Worm (Caenorhabditis elegans): ENCODE data around the gene ZK105.5.
A peak's percentile ranks its signal among the peaks of the same experiment; 100 is the strongest.

Gene ZK105.5

DNA sequence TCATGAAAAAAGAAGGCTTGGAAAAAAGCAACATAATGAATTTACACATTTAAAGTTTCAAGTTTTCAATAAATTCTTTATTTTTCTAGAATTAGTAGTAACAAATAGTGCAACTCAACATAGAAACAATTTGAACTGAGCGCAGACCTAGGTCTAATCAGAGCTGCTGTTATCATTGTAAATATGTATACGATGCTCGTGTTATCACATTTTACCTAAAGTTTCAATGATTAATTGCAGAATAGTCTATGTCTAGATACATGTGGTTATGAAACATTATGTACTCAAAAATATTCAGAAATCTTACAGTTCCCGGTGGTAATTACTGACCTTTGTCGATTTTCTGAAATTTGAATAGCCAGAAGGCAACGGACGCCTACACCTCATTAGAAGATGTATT lies 38.5 kb upstream of the ZK105.5 start:
- TF ChIP-seq elt-2 (tag; optimal IDR thresholded peaks at IDR 0.05) (peak; percentile 43), tbx-2 (tag; optimal IDR thresholded peaks at IDR 0.05) (no peak), ceh-9 (tag; optimal IDR thresholded peaks at IDR 0.05) (no peak), pqm-1 (tag; optimal IDR thresholded peaks at IDR 0.05) (peak; percentile 31), ZK546.5 (tag; optimal IDR thresholded peaks at IDR 0.05) (no peak)

- TF ChIP-seq fos-1 (tag; optimal IDR thresholded peaks at IDR 0.05), result no peak
- TF ChIP-seq fkh-10 (GFP tag; optimal IDR thresholded peaks at IDR 0.05), result no peak
- no peak for TF ChIP-seq nhr-11 (tag; optimal IDR thresholded peaks at IDR 0.05)
- no peak for TF ChIP-seq ztf-4 (tag; optimal IDR thresholded peaks at IDR 0.05)
- no peak for TF ChIP-seq pqm-1 (tag; optimal IDR thresholded peaks at IDR 0.05)
- no peak for TF ChIP-seq skn-1 (tag; optimal IDR thresholded peaks at IDR 0.05)
- no peak for TF ChIP-seq nhr-28 (tag; optimal IDR thresholded peaks at IDR 0.05)
- TF ChIP-seq nhr-76 (tag; optimal IDR thresholded peaks at IDR 0.05), result no peak
- TF ChIP-seq egl-5 (tag; optimal IDR thresholded peaks at IDR 0.05), result no peak
- TF ChIP-seq nhr-12 (tag; optimal IDR thresholded peaks at IDR 0.05), result no peak
- no peak for TF ChIP-seq nhr-23 (tag; optimal IDR thresholded peaks at IDR 0.05)
- no peak for TF ChIP-seq ceh-9 (tag; optimal IDR thresholded peaks at IDR 0.05)
These were observed 37.0 kb upstream of the ZK105.5 start, which contains the start of gene T05B11.4 for ce11 chrV:7754557-7754956. Gene T05B11.4 (minus strand): TSS chrV:7754657.

ce11 chrV:7749708-7750107 lies 32.2 kb upstream of the ZK105.5 start:
- TF ChIP-seq nhr-76 (tag; optimal IDR thresholded peaks at IDR 0.05), result no peak

- TF ChIP-seq zag-1 (tag; optimal IDR thresholded peaks at IDR 0.05), result no peak
- TF ChIP-seq nhr-237 (tag; optimal IDR thresholded peaks at IDR 0.05), result no peak
- no peak for TF ChIP-seq nhr-25 (tag; optimal IDR thresholded peaks at IDR 0.05)
- no peak for TF ChIP-seq ceh-9 (tag; optimal IDR thresholded peaks at IDR 0.05)
- TF ChIP-seq nhr-11 (tag; optimal IDR thresholded peaks at IDR 0.05), result no peak
- TF ChIP-seq daf-12 (tag; optimal IDR thresholded peaks at IDR 0.05), result no peak
- TF ChIP-seq ceh-28 (tag; optimal IDR thresholded peaks at IDR 0.05), result no peak
- TF ChIP-seq unc-39 (tag; optimal IDR thresholded peaks at IDR 0.05), result no peak
- no peak for TF ChIP-seq nhr-77 (tag; optimal IDR thresholded peaks at IDR 0.05)
These were observed 30.6 kb upstream of the ZK105.5 start for ce11 chrV:7747987-7748607.

- no peak for TF ChIP-seq nhr-23 (tag; optimal IDR thresholded peaks at IDR 0.05)
- no peak for TF ChIP-seq fkh-10 (GFP tag; optimal IDR thresholded peaks at IDR 0.05)
- TF ChIP-seq skn-1 (tag; optimal IDR thresholded peaks at IDR 0.05), result no peak
- no peak for TF ChIP-seq nhr-43 (tag; optimal IDR thresholded peaks at IDR 0.05; ENCODE audit: poor library complexity, severe bottlenecking)
- no peak for TF ChIP-seq unc-39 (tag; optimal IDR thresholded peaks at IDR 0.05)
- TF ChIP-seq pha-4 (tag; optimal IDR thresholded peaks at IDR 0.05), result no peak
These were observed 29.6 kb upstream of the ZK105.5 start for ce11 chrV:7747132-7747531.

DNA sequence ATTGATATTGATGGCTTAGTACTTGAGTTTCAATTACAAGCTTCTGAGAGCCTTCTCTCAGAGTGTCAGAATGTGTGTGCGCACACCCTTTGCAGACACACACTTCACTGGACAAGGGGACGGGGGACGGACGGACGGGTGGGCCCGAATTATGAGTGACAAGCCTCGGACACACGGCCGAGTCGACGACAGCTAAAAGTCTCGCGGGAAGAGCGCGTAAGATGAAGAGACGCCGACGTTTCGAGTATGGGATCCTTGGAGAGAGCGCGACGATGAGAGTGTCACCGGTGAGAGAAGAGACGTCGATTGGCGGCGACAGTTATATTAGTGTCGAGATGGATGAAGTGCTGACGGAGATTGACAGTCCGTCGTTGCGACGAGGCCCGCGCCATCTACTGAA lies 28.4 kb upstream of the ZK105.5 start:
- TF ChIP-seq unc-39 (tag; optimal IDR thresholded peaks at IDR 0.05) (no peak), nfya-1 (tag; optimal IDR thresholded peaks at IDR 0.05; ENCODE audit: insufficient read depth) (no peak), snpc-4 (tag; optimal IDR thresholded peaks at IDR 0.05) (no peak), fkh-10 (GFP tag; optimal IDR thresholded peaks at IDR 0.05) (no peak), elt-1 (tag; optimal IDR thresholded peaks at IDR 0.05) (no peak), fkh-2 (tag; optimal IDR thresholded peaks at IDR 0.05) (no peak), lin-15B (tag; optimal IDR thresholded peaks at IDR 0.05) (no peak), unc-62 (GFP tag; optimal IDR thresholded peaks at IDR 0.05) (peak; percentile 63)

DNA sequence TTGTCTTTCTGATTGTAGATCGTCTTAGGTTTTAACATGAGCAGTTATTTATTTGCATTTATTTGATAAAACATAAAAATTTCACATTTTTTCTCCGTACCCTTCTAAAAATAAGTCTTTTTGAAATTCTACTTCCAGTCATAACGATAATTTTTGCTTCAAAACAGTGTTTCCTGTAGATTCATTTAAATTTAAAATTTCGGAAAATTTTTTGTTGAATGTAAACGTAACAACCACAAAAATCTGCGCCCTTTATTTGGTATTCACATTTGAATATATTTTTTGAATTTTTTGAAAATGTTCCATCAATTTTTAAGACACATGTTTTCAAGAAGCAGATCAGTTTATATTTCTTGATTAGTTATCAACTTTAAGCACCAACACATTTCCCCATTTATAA lies 27.9 kb upstream of the ZK105.5 start:
- TF ChIP-seq elt-1 (tag; optimal IDR thresholded peaks at IDR 0.05) (no peak), nhr-11 (tag; optimal IDR thresholded peaks at IDR 0.05) (no peak), tbx-2 (tag; optimal IDR thresholded peaks at IDR 0.05) (no peak), nhr-12 (tag; optimal IDR thresholded peaks at IDR 0.05) (no peak), nfya-1 (tag; optimal IDR thresholded peaks at IDR 0.05; ENCODE audit: insufficient read depth) (no peak), snpc-4 (tag; optimal IDR thresholded peaks at IDR 0.05) (no peak)

All from whole organism, L3 larva.